Fruit fly (Drosophila melanogaster): ENCODE results near the gene Bub3.

The Bub3 gene

DNA sequence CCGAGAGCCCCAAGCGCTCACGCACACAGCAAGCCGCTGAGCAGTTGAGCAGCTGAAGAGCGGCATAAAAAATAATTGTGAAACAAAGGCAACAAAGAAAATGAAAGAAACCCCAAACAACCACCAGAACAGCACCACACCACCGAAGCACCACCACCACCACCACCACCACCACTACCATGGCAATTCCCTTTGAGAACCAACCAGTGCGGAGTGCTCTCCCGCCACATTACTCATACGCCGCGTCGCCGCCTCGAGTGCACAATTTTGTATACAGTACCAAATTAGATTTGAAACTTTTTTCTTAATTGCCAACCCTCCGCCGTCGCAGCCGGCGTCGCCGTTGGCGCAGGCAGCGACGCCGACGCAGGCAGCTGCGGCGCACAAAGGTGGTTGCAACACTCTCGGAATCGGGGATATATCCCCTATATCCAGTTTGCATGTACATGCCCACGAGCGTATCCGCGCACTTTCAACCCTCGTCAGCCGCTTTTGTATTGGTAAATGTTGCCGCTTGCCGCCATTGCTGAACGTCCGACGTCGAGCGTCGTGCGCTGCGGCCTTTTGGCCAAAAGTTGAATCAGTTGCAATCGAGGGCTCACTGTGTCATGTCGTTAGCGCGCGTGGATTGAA is 16.9 kb upstream of the Bub3 start, which contains the start of gene dmrt99B (continued):
- no peak for TF ChIP-seq CG30403 (GFP tag; optimal IDR thresholded peaks at IDR 0.05)
- TF ChIP-seq wdn (GFP tag; IDR thresholded peaks at IDR 0.05): no peak
- no peak for TF ChIP-seq dati (GFP tag; IDR thresholded peaks at IDR 0.05)
- TF ChIP-seq Adf1 (GFP tag; IDR thresholded peaks at IDR 0.05): peak; percentile 91
- TF ChIP-seq seq (GFP tag; IDR thresholded peaks at IDR 0.05): peak; percentile 84; the same call in 1 of the 2 replicates
- TF ChIP-seq chinmo (GFP tag; IDR thresholded peaks at IDR 0.05; ENCODE audit: partially characterized antibody): 0 out of 4 replicates have a peak, but pooled peaks have one; percentile 17
- peak; percentile 81 for TF ChIP-seq cg (GFP tag; optimal IDR thresholded peaks at IDR 0.05)
- peak; percentile 38; the same call in 1 of the 4 replicates for TF ChIP-seq Dll (GFP tag; IDR thresholded peaks at IDR 0.05; ENCODE audit: partially characterized antibody)
- 0 out of 2 replicates have a peak, but pooled peaks have one; percentile 15 for TF ChIP-seq CG32767 (GFP tag; IDR thresholded peaks at IDR 0.05)
- TF ChIP-seq Med (GFP tag): peak; percentile 5
- TF ChIP-seq Trl (optimal IDR thresholded peaks at IDR 0.05): peak in 1 of 2 experiments; percentile 24
- TF ChIP-seq Trl (GFP tag; optimal IDR thresholded peaks at IDR 0.05): no peak

DNA sequence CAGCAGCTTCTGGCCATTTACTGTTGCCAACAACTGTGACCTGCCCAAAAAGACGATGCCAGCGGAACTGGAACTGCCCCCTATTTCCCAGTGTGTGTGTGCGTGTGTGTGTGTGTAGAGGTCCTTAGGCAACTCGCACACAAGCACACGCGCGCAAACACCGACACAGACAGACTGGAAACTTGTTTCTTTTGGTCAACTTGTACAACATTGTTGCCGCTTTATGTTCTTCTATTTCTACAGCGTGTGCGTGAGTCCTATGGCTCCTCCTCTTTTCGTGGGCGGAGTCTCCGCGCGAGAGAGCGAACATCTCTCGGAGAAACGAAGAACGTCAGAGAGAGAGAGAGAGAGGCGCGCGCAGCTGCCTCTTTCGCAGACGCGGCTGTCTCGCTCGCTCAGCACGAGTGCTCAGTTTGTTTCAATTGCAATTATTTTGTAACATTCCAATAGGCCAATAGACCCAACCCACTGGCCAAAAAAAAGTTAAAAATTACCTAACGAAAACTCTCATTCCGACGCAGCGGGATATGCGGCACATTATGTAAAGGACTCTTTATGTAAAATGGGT is 15.8 kb upstream of the Bub3 start:
- TF ChIP-seq CG10274 (GFP tag; optimal IDR thresholded peaks at IDR 0.05) (no peak), Nf-YC (tag; optimal IDR thresholded peaks at IDR 0.05) (peak; percentile 95), CG1603 (tag; optimal IDR thresholded peaks at IDR 0.05) (no peak), tgo (GFP tag; IDR thresholded peaks at IDR 0.05) (no peak), Trl (optimal IDR thresholded peaks at IDR 0.05) (peak; percentile 67 to 87), Trl (GFP tag; optimal IDR thresholded peaks at IDR 0.05) (no peak), Pdp1 (GFP tag; optimal IDR thresholded peaks at IDR 0.05) (no peak), Lim3 (GFP tag; IDR thresholded peaks at IDR 0.05) (no peak), Nf-YB (GFP tag; optimal IDR thresholded peaks at IDR 0.05) (peak; percentile 95), CG1233 (GFP tag; optimal IDR thresholded peaks at IDR 0.05) (no peak), ewg (GFP tag; optimal IDR thresholded peaks at IDR 0.05) (peak; percentile 90), maf-S (GFP tag; optimal IDR thresholded peaks at IDR 0.05) (no peak), lilli (GFP tag; optimal IDR thresholded peaks at IDR 0.05) (no peak), oc (tag; optimal IDR thresholded peaks at IDR 0.05) (no peak), Nf-YA (GFP tag; IDR thresholded peaks at IDR 0.05) (0 out of 2 replicates have a peak, but pooled peaks have one; percentile 37), gt (GFP tag; IDR thresholded peaks at IDR 0.05) (no peak), Fer2 (tag; optimal IDR thresholded peaks at IDR 0.05) (no peak), Jarid2 (GFP tag; optimal IDR thresholded peaks at IDR 0.05) (peak; percentile 42), CG14441 (GFP tag; IDR thresholded peaks at IDR 0.05) (no peak), dm (GFP tag; optimal IDR thresholded peaks at IDR 0.05) (no peak), CG17359 (tag; optimal IDR thresholded peaks at IDR 0.05) (no peak), caup (GFP tag; optimal IDR thresholded peaks at IDR 0.05; ENCODE audit: severe bottlenecking) (no peak), Drgx (GFP tag; IDR thresholded peaks at IDR 0.05) (no peak), CG6254 (GFP tag; optimal IDR thresholded peaks at IDR 0.05) (no peak), Hr51 (GFP tag; optimal IDR thresholded peaks at IDR 0.05) (no peak), CG7786 (GFP tag; optimal IDR thresholded peaks at IDR 0.05) (no peak), seq (GFP tag; IDR thresholded peaks at IDR 0.05) (peak; percentile 59; the same call in 1 of the 2 replicates), CG9437 (GFP tag; optimal IDR thresholded peaks at IDR 0.05) (no peak), aop (GFP tag; IDR thresholded peaks at IDR 0.05) (no peak), CG1832 (GFP tag; optimal IDR thresholded peaks at IDR 0.05) (peak; percentile 93), Adf1 (GFP tag; IDR thresholded peaks at IDR 0.05) (peak; percentile 20; the same call in 1 of the 2 replicates), CG15479 (GFP tag; optimal IDR thresholded peaks at IDR 0.05) (peak; percentile 39), mam (GFP tag; optimal IDR thresholded peaks at IDR 0.05) (no peak), Ets97D (GFP tag; optimal IDR thresholded peaks at IDR 0.05) (no peak), CG18599 (GFP tag; optimal IDR thresholded peaks at IDR 0.05) (no peak), CG11085 (GFP tag; IDR thresholded peaks at IDR 0.05) (no peak), CG4360 (GFP tag; IDR thresholded peaks at IDR 0.05) (no peak), CG13894 (tag; optimal IDR thresholded peaks at IDR 0.05) (no peak), C15 (GFP tag; IDR thresholded peaks at IDR 0.05) (no peak)
